Worm (Caenorhabditis elegans): ENCODE results near the gene F36G9.13.
A peak's percentile ranks its signal among the peaks of the same experiment; 100 is the strongest.

The F36G9.13 gene

ce11 chrV:15957098-15957497 is 26.0 kb upstream of the F36G9.13 start, which contains the start of gene F36G9.3:
Gene F36G9.3, plus strand, starts transcription at chrV:15957398.
- TF ChIP-seq lin-13 (GFP tag; optimal IDR thresholded peaks at IDR 0.05) (no peak), ceh-44 (GFP tag; IDR thresholded peaks at IDR 0.05) (no peak), unc-130 (GFP tag; optimal IDR thresholded peaks at IDR 0.05) (no peak), unc-39 (tag; optimal IDR thresholded peaks at IDR 0.05) (no peak), nhr-76 (tag; optimal IDR thresholded peaks at IDR 0.05) (no peak), set-16 (GFP tag; IDR thresholded peaks at IDR 0.05) (no peak), aha-1 (tag) (no peak), dmd-6 (GFP tag; IDR thresholded peaks at IDR 0.05) (no peak), jun-1 (tag; optimal IDR thresholded peaks at IDR 0.05) (no peak), ces-1 (GFP tag; optimal IDR thresholded peaks at IDR 0.05) (no peak), ceh-82 (tag; optimal IDR thresholded peaks at IDR 0.05) (no peak), madf-5 (GFP tag; IDR thresholded peaks at IDR 0.05) (no peak), dpl-1 (GFP tag; optimal IDR thresholded peaks at IDR 0.05) (no peak), gei-8 (GFP tag; optimal IDR thresholded peaks at IDR 0.05) (no peak), ztf-11 (tag; optimal IDR thresholded peaks at IDR 0.05) (no peak), snpc-4 (tag; optimal IDR thresholded peaks at IDR 0.05) (no peak), dmd-9 (GFP tag; IDR thresholded peaks at IDR 0.05) (no peak), nhr-41 (GFP tag; IDR thresholded peaks at IDR 0.05) (no peak), F37D6.2 (tag; optimal IDR thresholded peaks at IDR 0.05) (no peak)

ce11 chrV:15959456-15959855 is 23.6 kb upstream of the F36G9.13 start:
- TF ChIP-seq nhr-48 (tag; optimal IDR thresholded peaks at IDR 0.05) (peak; percentile 26), set-16 (GFP tag; IDR thresholded peaks at IDR 0.05) (no peak)

DNA sequence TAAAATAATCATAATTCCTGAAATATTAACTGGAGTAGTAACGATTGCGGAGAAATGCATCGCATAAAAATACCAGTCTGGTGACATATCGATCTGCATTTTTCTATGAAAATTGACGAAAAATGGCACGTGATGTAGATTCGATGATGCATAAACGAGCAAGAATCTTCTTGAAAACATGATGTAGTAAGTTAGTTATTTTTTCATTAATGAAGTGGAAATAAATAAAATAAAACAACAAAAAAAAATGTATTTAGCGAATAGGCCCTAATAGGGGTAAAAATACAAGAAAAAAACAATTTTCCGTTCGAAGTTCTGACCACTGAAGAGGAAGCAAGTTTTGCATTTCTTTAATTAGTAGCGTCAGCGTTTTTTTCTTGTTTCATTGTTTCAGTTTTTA is 18.0 kb upstream of the F36G9.13 start, which contains the start of gene sri-2:
Gene sri-2 (minus strand): TSS at position 101 of the 400 bp plus-strand sequence.
- TF ChIP-seq aha-1 (tag) = peak; percentile 21
- no peak for TF ChIP-seq ztf-7 (tag; optimal IDR thresholded peaks at IDR 0.05)
- no peak for TF ChIP-seq ctbp-1 (GFP tag; IDR thresholded peaks at IDR 0.05)

DNA sequence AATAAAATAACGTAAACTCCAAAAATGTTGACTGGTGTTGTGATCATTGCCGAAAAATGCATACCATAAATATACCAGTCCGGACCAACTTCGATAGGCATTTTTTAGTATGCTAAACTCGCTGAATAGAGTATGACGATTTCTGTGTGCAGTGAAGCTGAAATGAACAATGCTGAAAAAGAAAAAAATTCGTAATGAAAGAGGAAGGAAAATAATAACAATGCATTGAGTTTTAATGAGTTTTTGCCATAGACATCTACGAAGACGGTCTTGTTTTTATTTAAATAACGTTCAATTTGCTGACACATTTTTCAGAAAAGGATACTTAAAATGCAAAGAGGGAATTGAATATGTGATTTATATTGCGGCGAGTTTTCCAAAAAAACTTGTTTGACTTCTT is 15.6 kb upstream of the F36G9.13 start, which contains the start of gene sri-1:
Gene sri-1 (minus strand): TSS at position 101 of the 400 bp plus-strand sequence.
- TF ChIP-seq sdz-12 (GFP tag; optimal IDR thresholded peaks at IDR 0.05) (no peak), tag-97 (GFP tag; IDR thresholded peaks at IDR 0.05) (no peak), dve-1 (tag; optimal IDR thresholded peaks at IDR 0.05; ENCODE audit: insufficient read depth) (no peak), spr-3 (GFP tag; optimal IDR thresholded peaks at IDR 0.05) (no peak), jun-1 (tag; optimal IDR thresholded peaks at IDR 0.05) (no peak), nhr-10 (tag; optimal IDR thresholded peaks at IDR 0.05) (no peak), aly-2 (tag; optimal IDR thresholded peaks at IDR 0.05) (no peak), lin-13 (GFP tag; optimal IDR thresholded peaks at IDR 0.05) (no peak), nhr-25 (tag; optimal IDR thresholded peaks at IDR 0.05; ENCODE audit: borderline replicate concordance, insufficient read depth) (no peak), Y48G9A.11 (GFP tag; IDR thresholded peaks at IDR 0.05) (no peak), lim-7 (GFP tag; IDR thresholded peaks at IDR 0.05) (no peak), cey-2 (tag; optimal IDR thresholded peaks at IDR 0.05; ENCODE audit: borderline replicate concordance, insufficient read depth) (no peak)

DNA sequence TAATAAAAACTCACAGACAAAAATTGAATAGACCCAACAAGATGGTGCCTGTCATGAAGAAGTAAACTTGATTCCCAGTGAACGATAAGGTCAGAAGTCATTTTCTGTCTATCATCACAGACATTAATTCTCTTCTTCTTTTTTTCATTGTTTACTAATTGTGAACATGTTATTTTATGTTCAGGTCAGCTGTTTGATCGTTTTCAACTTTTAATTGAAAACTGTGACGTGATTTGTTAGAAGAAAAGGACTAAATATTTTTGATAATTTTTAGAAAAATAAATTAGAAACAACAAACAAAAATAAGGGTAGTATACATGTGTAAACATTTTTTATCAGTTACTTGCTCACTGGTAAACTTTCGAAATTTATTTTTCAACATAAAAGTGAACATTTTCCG is 13.4 kb upstream of the F36G9.13 start, which contains the start of gene F36G9.7:
Gene F36G9.7 (minus strand): TSS at position 101 of the 400 bp plus-strand sequence.
- TF ChIP-seq lin-29 (GFP tag; IDR thresholded peaks at IDR 0.05) (no peak), pha-4 (GFP tag; IDR thresholded peaks at IDR 0.05) (no peak), pha-4 (tag; optimal IDR thresholded peaks at IDR 0.05) (no peak), madf-5 (GFP tag; IDR thresholded peaks at IDR 0.05) (no peak), nhr-41 (GFP tag; IDR thresholded peaks at IDR 0.05) (no peak), lin-13 (GFP tag; optimal IDR thresholded peaks at IDR 0.05) (no peak), mdl-1 (tag; optimal IDR thresholded peaks at IDR 0.05) (no peak)
